Worm (Caenorhabditis elegans): Measurements from ENCODE around the gene gfm-1.

gfm-1 gene

DNA sequence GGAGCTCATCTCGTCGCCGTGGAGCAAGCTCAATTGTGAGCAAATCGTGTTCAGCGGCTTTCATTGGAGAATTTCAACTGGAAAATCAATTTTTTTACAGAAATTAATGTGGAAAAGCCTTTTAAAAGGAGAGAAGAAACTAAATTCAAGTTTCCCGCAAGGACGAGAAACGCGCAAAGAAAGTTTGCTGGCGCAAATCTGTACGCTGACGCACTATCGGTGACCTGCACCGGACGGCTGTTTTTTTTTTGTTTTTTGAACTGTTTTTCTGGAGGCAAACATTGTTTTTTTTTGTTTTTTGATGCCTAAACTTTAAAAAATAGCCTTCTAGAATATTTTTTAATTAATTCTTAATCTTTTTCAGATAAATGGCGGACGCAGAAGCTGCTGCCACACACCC is 39.7 kb downstream of the gfm-1 start, which contains the start of the genes hpr-17 and F32A11.1:
TSS of gene hpr-17 (minus strand) at position 77 of the 400 bp plus-strand sequence.
TSS of gene F32A11.1 (plus strand) at position 359 of the 400 bp plus-strand sequence.
- TF ChIP-seq lsy-2 (tag; optimal IDR thresholded peaks at IDR 0.05): peak; percentile 67
- no peak for TF ChIP-seq ceh-43 (GFP tag; optimal IDR thresholded peaks at IDR 0.05)
- no peak for TF ChIP-seq unc-62 (GFP tag; optimal IDR thresholded peaks at IDR 0.05)
- peak; percentile 42 for TF ChIP-seq ces-1 (GFP tag; optimal IDR thresholded peaks at IDR 0.05)
- peak; percentile 73 for TF ChIP-seq mep-1 (tag; optimal IDR thresholded peaks at IDR 0.05)
- no peak for TF ChIP-seq unc-39 (tag; optimal IDR thresholded peaks at IDR 0.05)
- peak; percentile 22 for TF ChIP-seq ztf-11 (tag; optimal IDR thresholded peaks at IDR 0.05)
- peak; percentile 26 for TF ChIP-seq mab-5 (tag; optimal IDR thresholded peaks at IDR 0.05)
- TF ChIP-seq pha-4 (tag; optimal IDR thresholded peaks at IDR 0.05): peak; percentile 56
- no peak for TF ChIP-seq snpc-4 (tag; optimal IDR thresholded peaks at IDR 0.05)
- TF ChIP-seq hlh-1 (tag; optimal IDR thresholded peaks at IDR 0.05): peak; percentile 12
- no peak for TF ChIP-seq unc-120 (tag; optimal IDR thresholded peaks at IDR 0.05; ENCODE audit: poor library complexity, severe bottlenecking)
- no peak for TF ChIP-seq zip-8 (tag; optimal IDR thresholded peaks at IDR 0.05)
- TF ChIP-seq lin-32 (GFP tag; optimal IDR thresholded peaks at IDR 0.05): no peak
- peak; percentile 50 for TF ChIP-seq sptf-1 (tag; optimal IDR thresholded peaks at IDR 0.05)
- TF ChIP-seq nhr-237 (tag; optimal IDR thresholded peaks at IDR 0.05): peak; percentile 56
- TF ChIP-seq lin-13 (tag; optimal IDR thresholded peaks at IDR 0.05): peak; percentile 58

DNA sequence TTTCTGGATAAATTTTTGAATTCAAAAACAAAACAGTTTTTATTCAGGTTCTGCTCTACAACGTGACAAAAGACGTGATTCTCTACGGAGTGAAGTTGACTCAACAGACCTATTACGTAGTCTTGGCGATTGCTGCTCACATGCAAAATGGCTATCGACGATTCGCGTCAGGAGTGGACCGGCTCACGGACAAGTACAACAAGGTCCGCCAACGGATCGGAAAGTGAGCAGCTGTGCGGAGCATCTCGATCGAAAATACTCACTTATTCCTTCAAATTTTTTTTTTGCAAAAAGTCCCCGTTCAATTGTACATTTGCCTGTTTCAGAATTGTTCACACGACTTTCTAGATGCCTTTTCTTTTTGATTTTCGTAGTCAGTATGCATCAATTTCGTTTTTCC is 42.6 kb downstream of the gfm-1 start:
- TF ChIP-seq ceh-43 (GFP tag; optimal IDR thresholded peaks at IDR 0.05) (no peak), elt-1 (tag; optimal IDR thresholded peaks at IDR 0.05; ENCODE audit: borderline replicate concordance, insufficient read depth) (no peak), ces-1 (GFP tag; optimal IDR thresholded peaks at IDR 0.05) (no peak), ztf-11 (tag; optimal IDR thresholded peaks at IDR 0.05) (no peak), sem-2 (GFP tag; optimal IDR thresholded peaks at IDR 0.05) (no peak), M03D4.4 (tag; optimal IDR thresholded peaks at IDR 0.05) (no peak), cnd-1 (tag; optimal IDR thresholded peaks at IDR 0.05) (no peak), blmp-1 (tag; optimal IDR thresholded peaks at IDR 0.05) (no peak), tbx-8 (GFP tag; optimal IDR thresholded peaks at IDR 0.05) (no peak), ceh-39 (tag; optimal IDR thresholded peaks at IDR 0.05) (no peak)

ce11 chrII:13163009-13163408 is 45.7 kb downstream of the gfm-1 start:
- no peak for TF ChIP-seq ceh-83 (GFP tag; optimal IDR thresholded peaks at IDR 0.05)
- no peak for TF ChIP-seq mls-2 (tag; optimal IDR thresholded peaks at IDR 0.05)
- no peak for TF ChIP-seq drap-1 (GFP tag; optimal IDR thresholded peaks at IDR 0.05)
- no peak for TF ChIP-seq tbx-8 (GFP tag; optimal IDR thresholded peaks at IDR 0.05)
- TF ChIP-seq ces-1 (GFP tag; optimal IDR thresholded peaks at IDR 0.05): no peak
- no peak for TF ChIP-seq unc-39 (tag; optimal IDR thresholded peaks at IDR 0.05)
- TF ChIP-seq nhr-28 (tag; optimal IDR thresholded peaks at IDR 0.05): no peak
- TF ChIP-seq blmp-1 (tag; optimal IDR thresholded peaks at IDR 0.05): no peak
- TF ChIP-seq M03D4.4 (tag; optimal IDR thresholded peaks at IDR 0.05): no peak
- no peak for TF ChIP-seq nhr-12 (tag; optimal IDR thresholded peaks at IDR 0.05)
- no peak for TF ChIP-seq sem-2 (GFP tag; optimal IDR thresholded peaks at IDR 0.05)
- TF ChIP-seq nhr-76 (tag; optimal IDR thresholded peaks at IDR 0.05): no peak

- TF ChIP-seq elt-1 (tag; optimal IDR thresholded peaks at IDR 0.05; ENCODE audit: borderline replicate concordance, insufficient read depth): no peak
- no peak for TF ChIP-seq tbx-8 (GFP tag; optimal IDR thresholded peaks at IDR 0.05)
- no peak for TF ChIP-seq snpc-4 (tag; optimal IDR thresholded peaks at IDR 0.05)
Observed at ce11 chrII:13164062-13164461, 46.8 kb downstream of the gfm-1 start.

ce11 chrII:13165683-13166259 is 48.5 kb downstream of the gfm-1 start, which contains the start of gene moe-3:
Gene moe-3 (minus strand): TSS chrII:13165733.
- TF ChIP-seq mep-1 (tag; optimal IDR thresholded peaks at IDR 0.05): no peak
- TF ChIP-seq sptf-1 (tag; optimal IDR thresholded peaks at IDR 0.05): no peak
- no peak for TF ChIP-seq nhr-12 (tag; optimal IDR thresholded peaks at IDR 0.05)
- no peak for TF ChIP-seq nhr-76 (tag; optimal IDR thresholded peaks at IDR 0.05)
- TF ChIP-seq lsy-2 (tag; optimal IDR thresholded peaks at IDR 0.05): no peak
- TF ChIP-seq nhr-2 (tag; optimal IDR thresholded peaks at IDR 0.05): no peak
- TF ChIP-seq drap-1 (GFP tag; optimal IDR thresholded peaks at IDR 0.05): no peak
- no peak for TF ChIP-seq elt-3 (tag; optimal IDR thresholded peaks at IDR 0.05)
- TF ChIP-seq hlh-1 (tag; optimal IDR thresholded peaks at IDR 0.05): no peak
- no peak for TF ChIP-seq unc-120 (tag; optimal IDR thresholded peaks at IDR 0.05; ENCODE audit: poor library complexity, severe bottlenecking)
- TF ChIP-seq snpc-4 (tag; optimal IDR thresholded peaks at IDR 0.05): no peak
- no peak for TF ChIP-seq sem-2 (GFP tag; optimal IDR thresholded peaks at IDR 0.05)
- TF ChIP-seq pha-4 (tag; optimal IDR thresholded peaks at IDR 0.05): no peak
- no peak for TF ChIP-seq ces-1 (GFP tag; optimal IDR thresholded peaks at IDR 0.05)
